Worm (Caenorhabditis elegans): Measurements from ENCODE around the gene kin-36.

DNA sequence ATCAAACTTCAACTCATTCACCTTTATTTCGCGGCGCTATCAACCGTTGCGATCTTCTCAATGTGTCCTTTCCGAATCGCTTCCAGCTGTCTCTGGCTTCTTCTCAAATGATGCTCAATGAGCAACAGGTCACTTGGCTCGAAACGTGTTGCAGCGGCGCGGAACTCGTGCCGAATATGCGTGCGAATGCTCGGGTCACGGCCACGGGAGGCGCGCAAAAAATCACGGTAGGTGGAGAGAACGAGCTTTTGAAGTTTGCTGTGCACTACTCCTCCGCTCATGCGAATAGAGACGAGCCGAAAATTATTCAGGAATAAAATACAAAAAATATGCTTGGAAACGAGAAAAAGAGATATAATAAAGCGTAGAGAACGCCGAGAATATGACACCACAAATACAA lies 31.6 kb downstream of the kin-36 start, which contains the start of gene cif-1:
- TF ChIP-seq lin-13 (GFP tag; optimal IDR thresholded peaks at IDR 0.05) = no peak
- TF ChIP-seq snpc-4 (tag; optimal IDR thresholded peaks at IDR 0.05) = no peak
- TF ChIP-seq sma-9 (GFP tag; optimal IDR thresholded peaks at IDR 0.05) = no peak
- TF ChIP-seq sma-9 (tag; optimal IDR thresholded peaks at IDR 0.05) = no peak
- TF ChIP-seq egl-27 (tag; optimal IDR thresholded peaks at IDR 0.05) = no peak
- no peak for TF ChIP-seq nhr-237 (tag; optimal IDR thresholded peaks at IDR 0.05)
- TF ChIP-seq ztf-11 (tag; optimal IDR thresholded peaks at IDR 0.05) = no peak
- TF ChIP-seq nhr-6 (tag; optimal IDR thresholded peaks at IDR 0.05) = no peak

Measured in whole organism, L2 larva.